Worm (Caenorhabditis elegans) whole organism, young adult: ENCODE results near the gene fbxb-6.

Experiments used
- B0261.1 ChIP-seq: sonication (generic microtip); optimal IDR thresholded peaks from 2 replicates; lab custom pipeline; 2016; ENCODE audit warnings: mild to moderate bottlenecking, missing genetic modification characterization, moderate library complexity, missing compliant biosample characterization
- ceh-40 ChIP-seq: fragments of 200-800 bp; sonication (Bioruptor generic); IDR thresholded peaks from 2 replicates; pipeline ENCODE4 v1.3.6; 2022; ENCODE audit warnings: missing genetic modification characterization, missing compliant biosample characterization
- tlf-1 ChIP-seq: fragments of 200-800 bp; sonication (Bioruptor generic); optimal IDR thresholded peaks from 2 replicates; lab custom pipeline; 2018; ENCODE audit warnings: mild to moderate bottlenecking, missing genetic modification characterization, missing compliant biosample characterization

ce11 chrII:2039288-2039687 lies 25.3 kb upstream of the fbxb-6 start, which contains the start of gene bath-19:
- TF ChIP-seq tlf-1 (no peak), ceh-40 (GFP tag; lab: Robert Waterston, UW) (no peak), B0261.1 (tag; lab: Kevin White, UChicago) (no peak)
